Worm (Caenorhabditis elegans) whole organism, L2 larva: ENCODE results near the gene dpy-18.

Source experiments
- C34F6.9 ChIP-seq: fragments of 150-350 bp; optimal IDR thresholded peaks from 2 replicates; lab custom pipeline; 2014; ENCODE audit warnings: missing biosample characterization, missing genetic modification characterization
- F13H6.1 ChIP-seq: sonication (generic microtip); optimal IDR thresholded peaks from 2 replicates; lab custom pipeline; 2016; ENCODE audit warnings: missing genetic modification characterization, missing compliant biosample characterization
- alr-1 ChIP-seq: fragments of 150-350 bp; optimal IDR thresholded peaks from 2 replicates; lab custom pipeline; 2014; ENCODE audit warnings: missing biosample characterization, missing genetic modification characterization
- aly-2 ChIP-seq: fragments of 150-350 bp; optimal IDR thresholded peaks from 2 replicates; lab custom pipeline; 2014; ENCODE audit warnings: missing biosample characterization, missing genetic modification characterization
- ama-1 ChIP-seq: fragments of 150-350 bp; optimal IDR thresholded peaks from 2 replicates; lab custom pipeline; 2018; ENCODE audit warnings: inconsistent platforms
- blmp-1 ChIP-seq: sonication (generic microtip); optimal IDR thresholded peaks from 2 replicates; lab custom pipeline; 2017; ENCODE audit warnings: missing genetic modification characterization, mild to moderate bottlenecking, missing compliant biosample characterization, antibody characterized with exemption, moderate library complexity; ENCODE audit not compliant: insufficient read depth
- crh-2 ChIP-seq: sonication (generic microtip); optimal IDR thresholded peaks from 2 replicates; lab custom pipeline; 2017; ENCODE audit warnings: missing biosample characterization, missing genetic modification characterization
- dmd-4 ChIP-seq: sonication (generic microtip); optimal IDR thresholded peaks from 2 replicates; lab custom pipeline; 2017; ENCODE audit warnings: missing biosample characterization, missing genetic modification characterization
- egl-27 ChIP-seq: sonication (generic microtip); optimal IDR thresholded peaks from 3 replicates; lab custom pipeline; 2017; ENCODE audit warnings: missing biosample characterization, missing genetic modification reagents, missing genetic modification characterization
- elt-1 ChIP-seq: fragments of 150-350 bp; optimal IDR thresholded peaks from 2 replicates; lab custom pipeline; 2014; ENCODE audit warnings: missing biosample characterization, missing genetic modification characterization
- elt-3 ChIP-seq: sonication (generic microtip); optimal IDR thresholded peaks from 2 replicates; lab custom pipeline; 2017; ENCODE audit warnings: missing biosample characterization, missing genetic modification characterization
- fos-1 ChIP-seq: fragments of 150-350 bp; optimal IDR thresholded peaks from 2 replicates; lab custom pipeline; 2014; ENCODE audit warnings: missing biosample characterization, missing genetic modification characterization
- gmeb-1 ChIP-seq: fragments of 150-350 bp; optimal IDR thresholded peaks from 2 replicates; lab custom pipeline; 2014; ENCODE audit warnings: missing biosample characterization, missing genetic modification characterization
- lin-11 ChIP-seq: fragments of 150-350 bp; sonication (generic microtip); optimal IDR thresholded peaks from 2 replicates; lab custom pipeline; 2014; ENCODE audit warnings: missing biosample characterization, missing genetic modification characterization, inconsistent platforms, mixed read lengths
- lin-13 ChIP-seq: fragments of 150-350 bp; optimal IDR thresholded peaks from 2 replicates; lab custom pipeline; 2014; ENCODE audit warnings: missing biosample characterization, missing genetic modification reagents, missing genetic modification characterization
- lin-39 ChIP-seq: fragments of 150-350 bp; optimal IDR thresholded peaks from 2 replicates; lab custom pipeline; 2014; ENCODE audit warnings: missing biosample characterization, missing genetic modification reagents, missing genetic modification characterization
- lsy-2 ChIP-seq, 2 experiments: fragments of 150-350 bp in 1 of 2; sonication (generic microtip) in 1 of 2; optimal IDR thresholded peaks; 2 replicates each; lab custom pipeline; 2014 to 2017; ENCODE audit warnings: missing biosample characterization in 2 of 2, missing genetic modification characterization in 2 of 2
- mbf-1 ChIP-seq: sonication (generic microtip); optimal IDR thresholded peaks from 2 replicates; lab custom pipeline; 2017; ENCODE audit warnings: missing biosample characterization, missing genetic modification characterization
- mdl-1 ChIP-seq, 2 experiments: fragments of 150-350 bp in 1 of 2; sonication (generic microtip) in 1 of 2; optimal IDR thresholded peaks; 2 replicates each; lab custom pipeline; 2017; ENCODE audit warnings: missing biosample characterization in 2 of 2, missing genetic modification characterization in 2 of 2
- nhr-10 ChIP-seq: sonication (generic microtip); optimal IDR thresholded peaks from 2 replicates; lab custom pipeline; 2017; ENCODE audit warnings: missing biosample characterization, missing genetic modification characterization
- nhr-12 ChIP-seq: fragments of 150-350 bp; optimal IDR thresholded peaks from 2 replicates; lab custom pipeline; 2014; ENCODE audit warnings: missing biosample characterization, missing genetic modification characterization
- nhr-129 ChIP-seq: fragments of 150-350 bp; optimal IDR thresholded peaks from 2 replicates; lab custom pipeline; 2014; ENCODE audit warnings: missing biosample characterization, missing genetic modification characterization
- nhr-21 ChIP-seq: fragments of 150-350 bp; optimal IDR thresholded peaks from 2 replicates; lab custom pipeline; 2014; ENCODE audit warnings: missing biosample characterization, missing genetic modification characterization
- nhr-23 ChIP-seq: fragments of 150-350 bp; optimal IDR thresholded peaks from 2 replicates; lab custom pipeline; 2014; ENCODE audit warnings: missing biosample characterization, missing genetic modification reagents, missing genetic modification characterization
- nhr-25 ChIP-seq: fragments of 150-350 bp; sonication (generic microtip); optimal IDR thresholded peaks from 3 replicates; lab custom pipeline; 2014; ENCODE audit warnings: missing biosample characterization, missing genetic modification characterization
- nhr-6 ChIP-seq: fragments of 150-350 bp; optimal IDR thresholded peaks from 2 replicates; lab custom pipeline; 2014; ENCODE audit warnings: missing biosample characterization, missing genetic modification characterization
- nhr-77 ChIP-seq: fragments of 150-350 bp; optimal IDR thresholded peaks from 2 replicates; lab custom pipeline; 2014; ENCODE audit warnings: missing biosample characterization, missing genetic modification characterization
- peb-1 ChIP-seq: fragments of 150-350 bp; optimal IDR thresholded peaks from 2 replicates; lab custom pipeline; 2014; ENCODE audit warnings: missing biosample characterization, missing genetic modification characterization
- sem-4 ChIP-seq: fragments of 150-350 bp; optimal IDR thresholded peaks from 2 replicates; lab custom pipeline; 2014; ENCODE audit warnings: missing biosample characterization, missing genetic modification reagents, missing genetic modification characterization
- skn-1 ChIP-seq: sonication (generic microtip); optimal IDR thresholded peaks from 2 replicates; lab custom pipeline; 2017; ENCODE audit warnings: missing biosample characterization, missing genetic modification characterization
- sma-3 ChIP-seq: sonication (generic microtip); optimal IDR thresholded peaks from 2 replicates; lab custom pipeline; 2016; ENCODE audit warnings: missing genetic modification reagents, missing genetic modification characterization, missing compliant biosample characterization
- sma-9 ChIP-seq, 2 experiments: fragments of 150-350 bp in 1 of 2; sonication (generic microtip) in 1 of 2; optimal IDR thresholded peaks; 2 replicates each; lab custom pipeline; 2014 to 2016; ENCODE audit warnings: missing genetic modification characterization in 2 of 2, mild to moderate bottlenecking in 1 of 2, missing biosample characterization in 1 of 2, missing compliant biosample characterization in 1 of 2, missing genetic modification reagents in 1 of 2, moderate library complexity in 1 of 2
- snpc-4 ChIP-seq: fragments of 150-350 bp; optimal IDR thresholded peaks from 2 replicates; lab custom pipeline; 2014; ENCODE audit warnings: missing biosample characterization, missing genetic modification characterization
- unc-39 ChIP-seq: fragments of 150-350 bp; optimal IDR thresholded peaks from 2 replicates; lab custom pipeline; 2014; ENCODE audit warnings: missing biosample characterization, missing genetic modification characterization
- unc-55 ChIP-seq: fragments of 150-350 bp; sonication (generic microtip); optimal IDR thresholded peaks from 3 replicates; lab custom pipeline; 2014; ENCODE audit warnings: missing biosample characterization, missing genetic modification reagents, missing genetic modification characterization
- ztf-11 ChIP-seq: sonication (generic microtip); optimal IDR thresholded peaks from 2 replicates; lab custom pipeline; 2017; ENCODE audit warnings: missing biosample characterization, missing genetic modification characterization

dpy-18 gene

DNA sequence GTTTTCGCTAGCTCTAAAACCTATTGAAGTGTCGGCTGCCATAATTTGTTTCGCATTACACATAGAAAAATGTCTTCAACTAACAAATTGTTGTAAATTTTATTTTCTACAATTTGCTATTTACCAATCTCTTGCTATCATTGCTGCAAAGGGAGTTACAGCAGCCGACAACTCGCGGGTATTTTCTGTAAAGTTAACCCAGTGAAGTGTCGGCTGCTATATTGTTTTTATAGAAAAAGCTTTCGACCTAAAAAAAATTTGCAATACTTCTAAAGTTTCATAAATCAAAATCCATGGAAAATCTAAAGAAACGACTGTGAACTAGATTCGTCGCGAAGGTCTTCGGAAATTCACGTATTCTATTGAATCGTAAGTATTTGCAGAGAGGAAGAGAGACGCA is 1.1 kb upstream of the dpy-18 start:
- TF ChIP-seq elt-3 (tag; lab: Kevin White, UChicago) (no peak), elt-1 (tag; lab: Kevin White, UChicago) (no peak), gmeb-1 (no peak), mdl-1 (tag; optimal IDR thresholded peaks at IDR 0.05; lab: Kevin White, UChicago) (no peak), nhr-25 (tag; lab: Kevin White, UChicago) (no peak), nhr-10 (tag; lab: Kevin White, UChicago) (no peak), sma-3 (GFP tag; lab: Kevin White, UChicago) (no peak), unc-39 (tag; lab: Kevin White, UChicago) (no peak), nhr-6 (no peak), nhr-77 (tag; lab: Kevin White, UChicago) (no peak), lin-11 (no peak), aly-2 (tag; lab: Kevin White, UChicago) (no peak), dmd-4 (tag; lab: Kevin White, UChicago) (no peak), unc-55 (GFP tag; lab: Kevin White, UChicago) (no peak), snpc-4 (tag; lab: Kevin White, UChicago) (no peak), lsy-2 (tag; optimal IDR thresholded peaks at IDR 0.05; lab: Kevin White, UChicago) (no peak)

DNA sequence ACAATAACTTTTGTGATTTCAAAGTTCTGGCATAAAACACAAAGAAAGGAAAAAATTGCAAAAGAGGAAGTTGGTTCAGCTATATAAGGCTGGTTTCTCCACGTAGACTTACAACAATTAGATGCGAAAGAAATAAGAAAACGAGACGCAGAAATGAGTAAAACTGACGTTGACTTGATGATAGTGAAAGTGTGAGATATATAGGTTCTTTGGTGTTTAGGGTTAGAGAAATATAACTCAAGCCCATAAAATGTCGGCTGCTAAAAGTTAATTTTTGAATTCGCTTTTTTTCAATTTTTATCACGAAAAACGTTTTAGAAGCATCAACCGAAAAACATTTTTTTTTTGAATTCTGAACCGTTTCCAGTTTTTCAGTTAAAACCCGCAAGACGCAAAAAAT is 670 bp upstream of the dpy-18 start:
- TF ChIP-seq blmp-1 (tag; lab: Kevin White, UChicago): peak; percentile 91
- no peak for TF ChIP-seq nhr-23
- TF ChIP-seq lsy-2 (tag; optimal IDR thresholded peaks at IDR 0.05; lab: Kevin White, UChicago): peak in 1 of 2 experiments; percentile 5
- no peak for TF ChIP-seq sem-4 (tag; lab: Kevin White, UChicago)
- TF ChIP-seq snpc-4 (tag; lab: Kevin White, UChicago): peak; percentile 87
- peak; percentile 11 for TF ChIP-seq lin-13

DNA sequence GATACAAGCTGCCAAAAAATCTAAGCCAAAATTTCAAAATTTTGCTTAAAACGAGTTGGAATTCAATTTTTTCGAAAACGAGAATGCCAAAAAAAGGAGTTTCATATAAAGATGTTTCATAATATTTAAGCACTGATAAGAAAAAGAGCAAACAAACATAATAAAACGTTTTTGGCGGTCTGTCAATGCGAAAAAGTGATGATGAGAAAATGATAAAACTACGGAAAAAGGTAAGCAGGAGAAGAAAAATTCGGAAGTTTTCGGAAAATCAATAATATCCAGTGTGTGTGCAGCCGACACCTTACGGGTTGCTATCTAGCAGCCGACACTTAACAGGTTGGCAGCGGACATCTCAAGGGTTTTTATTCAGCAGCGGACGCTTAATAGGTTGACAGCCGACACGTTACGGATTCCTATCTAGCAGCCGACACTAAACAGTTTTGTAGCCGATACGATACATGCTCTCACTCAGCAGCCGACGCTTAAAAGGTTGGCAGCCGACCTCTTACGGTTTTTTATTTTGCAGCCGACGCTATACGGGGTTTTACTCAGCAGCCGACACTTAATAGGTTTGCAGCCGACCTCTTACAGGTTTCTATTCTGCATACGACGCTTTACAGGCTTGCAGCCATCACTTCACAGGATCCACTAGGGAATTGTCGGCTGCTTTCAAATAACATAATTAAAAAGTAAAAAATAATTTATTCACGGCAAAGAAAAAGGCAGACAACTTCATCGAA is 5.4 kb downstream of the dpy-18 start:
- TF ChIP-seq C34F6.9 (tag; lab: Kevin White, UChicago) (no peak), alr-1 (tag; lab: Kevin White, UChicago) (no peak), crh-2 (tag; lab: Kevin White, UChicago) (no peak), lin-13 (peak; percentile 16), skn-1 (no peak), F13H6.1 (tag; lab: Kevin White, UChicago) (no peak), snpc-4 (tag; lab: Kevin White, UChicago) (peak; percentile 69), mbf-1 (tag; lab: Kevin White, UChicago) (no peak), elt-1 (tag; lab: Kevin White, UChicago) (no peak), fos-1 (tag; lab: Kevin White, UChicago) (peak; percentile 73), sma-9 (GFP tag; optimal IDR thresholded peaks at IDR 0.05; lab: Kevin White, UChicago) (no peak), sma-9 (tag; optimal IDR thresholded peaks at IDR 0.05; lab: Kevin White, UChicago) (no peak), nhr-10 (tag; lab: Kevin White, UChicago) (no peak), unc-55 (GFP tag; lab: Kevin White, UChicago) (no peak), lin-11 (no peak), nhr-77 (tag; lab: Kevin White, UChicago) (no peak), nhr-25 (tag; lab: Kevin White, UChicago) (no peak), nhr-12 (tag; lab: Kevin White, UChicago) (no peak)

DNA sequence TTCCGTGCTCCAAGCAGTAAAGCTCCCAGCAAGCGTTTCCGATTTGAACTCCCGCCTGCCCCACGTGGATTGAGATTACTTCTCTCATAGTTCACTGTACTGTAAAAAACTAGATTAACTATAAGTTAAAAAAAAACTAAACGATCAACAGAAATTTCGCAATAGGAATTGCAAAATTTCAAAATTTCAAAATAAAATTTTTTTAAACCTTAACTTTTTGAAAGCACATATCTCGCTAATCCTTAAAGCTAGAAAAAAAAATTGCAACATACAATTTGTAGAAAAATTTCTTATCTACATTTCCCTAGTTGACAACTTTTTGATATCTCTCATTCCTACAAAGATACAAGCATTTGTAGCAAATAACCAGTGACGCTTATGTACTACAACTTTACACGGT is 6.1 kb downstream of the dpy-18 start, which contains the start of gene tba-7:
TSS of gene tba-7 (minus strand) at position 101 of the 400 bp plus-strand sequence.
- TF ChIP-seq nhr-10 (tag; lab: Kevin White, UChicago) (no peak), egl-27 (tag; lab: Kevin White, UChicago) (no peak), sem-4 (tag; lab: Kevin White, UChicago) (no peak), ama-1 (lab: Kevin White, UChicago) (no peak), skn-1 (no peak), ztf-11 (no peak), nhr-21 (tag; lab: Kevin White, UChicago) (no peak), F13H6.1 (tag; lab: Kevin White, UChicago) (no peak), nhr-129 (tag; lab: Kevin White, UChicago) (no peak), lsy-2 (tag; optimal IDR thresholded peaks at IDR 0.05; lab: Kevin White, UChicago) (no peak), crh-2 (tag; lab: Kevin White, UChicago) (no peak), lin-39 (no peak), nhr-77 (tag; lab: Kevin White, UChicago) (no peak), peb-1 (tag; lab: Kevin White, UChicago) (no peak), mbf-1 (tag; lab: Kevin White, UChicago) (no peak), alr-1 (tag; lab: Kevin White, UChicago) (no peak), unc-39 (tag; lab: Kevin White, UChicago) (no peak), gmeb-1 (no peak), dmd-4 (tag; lab: Kevin White, UChicago) (no peak), blmp-1 (tag; lab: Kevin White, UChicago) (no peak)
- TF ChIP-seq, all 48 proteins: peak for 0
